Worm (Caenorhabditis elegans) whole organism, young adult: ENCODE measurements around the gene hlh-30.

ENCODE experiments used
- B0019.2 ChIP-seq: fragments of 200-800 bp; sonication (Bioruptor generic); conservative IDR thresholded peaks from 2 replicates; pipeline ENCODE4 v1.3.6; 2022; ENCODE audit warnings: missing genetic modification reagents, missing genetic modification characterization, missing compliant biosample characterization
- B0035.1 ChIP-seq: sonication (generic microtip); optimal IDR thresholded peaks from 2 replicates; lab custom pipeline; 2016; ENCODE audit warnings: missing genetic modification characterization, mild to moderate bottlenecking, missing compliant biosample characterization, missing genotype, missing genetic modification reagents
- C06A6.2 ChIP-seq: fragments of 200-800 bp; sonication (Bioruptor generic); conservative IDR thresholded peaks from 2 replicates; pipeline ENCODE4 v1.3.6; 2022; ENCODE audit warnings: missing genetic modification characterization, missing compliant biosample characterization
- F23B12.7 ChIP-seq: sonication (generic microtip); optimal IDR thresholded peaks from 2 replicates; lab custom pipeline; 2017; ENCODE audit warnings: missing genetic modification characterization, mild to moderate bottlenecking, missing compliant biosample characterization, antibody characterized with exemption, moderate library complexity; ENCODE audit not compliant: insufficient read depth
- F37B4.10 ChIP-seq: fragments of 200-800 bp; sonication (Bioruptor generic); IDR thresholded peaks from 2 replicates; pipeline ENCODE4 v1.3.6; 2022; ENCODE audit warnings: missing genetic modification characterization, missing compliant biosample characterization
- F55B11.4 ChIP-seq: sonication (generic microtip); optimal IDR thresholded peaks from 2 replicates; lab custom pipeline; 2016; ENCODE audit warnings: missing compliant biosample characterization, missing genetic modification characterization, borderline replicate concordance; ENCODE audit not compliant: insufficient read depth
- Y56A3A.18 ChIP-seq: fragments of 200-800 bp; sonication (Bioruptor generic); IDR thresholded peaks from 2 replicates; pipeline ENCODE4 v1.3.6; 2022; ENCODE audit warnings: missing genetic modification reagents, missing genetic modification characterization, missing compliant biosample characterization
- Y67H2A.10 ChIP-seq: fragments of 200-800 bp; sonication (Bioruptor generic); conservative IDR thresholded peaks from 2 replicates; pipeline ENCODE4 v1.3.6; 2022; ENCODE audit warnings: missing genetic modification reagents, missing genetic modification characterization, missing compliant biosample characterization
- Y79H2A.3 ChIP-seq: fragments of 200-800 bp; sonication (Bioruptor generic); conservative IDR thresholded peaks from 2 replicates; pipeline ENCODE4 v1.3.6; 2022; ENCODE audit warnings: missing genetic modification reagents, missing genetic modification characterization, missing compliant biosample characterization
- ZK185.1 ChIP-seq: sonication (generic microtip); optimal IDR thresholded peaks from 2 replicates; lab custom pipeline; 2016; ENCODE audit warnings: mild to moderate bottlenecking, missing genetic modification characterization, missing compliant biosample characterization; ENCODE audit not compliant: poor library complexity, severe bottlenecking
- ama-1 ChIP-seq, 3 experiments: fragments of 150-350 bp in 1 of 3; sonication (generic microtip) in 2 of 3; optimal IDR thresholded peaks; 2 replicates each; lab custom pipeline; 2014 to 2018; ENCODE audit warnings: missing biosample characterization in 2 of 3, missing genetic modification characterization in 2 of 3, missing genetic modification reagents in 2 of 3
- aptf-3 ChIP-seq: fragments of 200-800 bp; sonication (Bioruptor generic); IDR thresholded peaks from 2 replicates; pipeline ENCODE4 v1.3.6; 2022; ENCODE audit warnings: missing genetic modification characterization, missing compliant biosample characterization
- bed-2 ChIP-seq: fragments of 200-800 bp; sonication (Bioruptor generic); IDR thresholded peaks from 2 replicates; pipeline ENCODE4 v1.3.6; 2022; ENCODE audit warnings: missing genetic modification reagents, missing genetic modification characterization, missing compliant biosample characterization
- cebp-2 ChIP-seq: fragments of 200-800 bp; sonication (Bioruptor generic); IDR thresholded peaks from 2 replicates; pipeline ENCODE4 v1.3.6; 2022; ENCODE audit warnings: missing genetic modification characterization, missing compliant biosample characterization
- ceh-100 ChIP-seq: fragments of 200-800 bp; sonication (Bioruptor generic); IDR thresholded peaks from 2 replicates; pipeline ENCODE4 v1.3.6; 2022; ENCODE audit warnings: missing genetic modification reagents, missing genetic modification characterization, missing compliant biosample characterization
- ceh-40 ChIP-seq: fragments of 200-800 bp; sonication (Bioruptor generic); IDR thresholded peaks from 2 replicates; pipeline ENCODE4 v1.3.6; 2022; ENCODE audit warnings: missing genetic modification characterization, missing compliant biosample characterization
- ceh-91 ChIP-seq: fragments of 200-800 bp; sonication (Bioruptor generic); IDR thresholded peaks from 2 replicates; pipeline ENCODE4 v1.3.6; 2022; ENCODE audit warnings: missing genetic modification reagents, missing genetic modification characterization, missing compliant biosample characterization
- egl-44 ChIP-seq: fragments of 200-800 bp; sonication (Bioruptor generic); IDR thresholded peaks from 2 replicates; pipeline ENCODE4 v1.3.6; 2022; ENCODE audit warnings: missing genetic modification reagents, missing genetic modification characterization, missing compliant biosample characterization
- egrh-3 ChIP-seq: fragments of 200-800 bp; sonication (Bioruptor generic); IDR thresholded peaks from 2 replicates; pipeline ENCODE4 v1.3.6; 2022; ENCODE audit warnings: missing genetic modification reagents, missing genetic modification characterization, missing compliant biosample characterization
- ekl-4 ChIP-seq: fragments of 200-800 bp; sonication (Bioruptor generic); IDR thresholded peaks from 2 replicates; pipeline ENCODE4 v1.3.6; 2022; ENCODE audit warnings: missing genetic modification reagents, missing genetic modification characterization, missing compliant biosample characterization
- hlh-26 ChIP-seq: fragments of 200-800 bp; sonication (Bioruptor generic); conservative IDR thresholded peaks from 2 replicates; pipeline ENCODE4 v1.3.6; 2022; ENCODE audit warnings: missing genetic modification reagents, missing genetic modification characterization, missing compliant biosample characterization
- let-526 ChIP-seq: fragments of 200-800 bp; sonication (Bioruptor generic); IDR thresholded peaks from 2 replicates; pipeline ENCODE4 v1.3.6; 2022; ENCODE audit warnings: missing genetic modification reagents, missing genetic modification characterization, missing compliant biosample characterization
- lin-26 ChIP-seq: fragments of 200-800 bp; sonication (Bioruptor generic); IDR thresholded peaks from 2 replicates; pipeline ENCODE4 v1.3.6; 2022; ENCODE audit warnings: missing genetic modification reagents, missing genetic modification characterization, missing compliant biosample characterization
- lin-54 ChIP-seq: fragments of 200-800 bp; sonication (Bioruptor generic); optimal IDR thresholded peaks from 2 replicates; lab custom pipeline; 2018; ENCODE audit warnings: mild to moderate bottlenecking, missing genetic modification characterization, missing compliant biosample characterization
- lir-1 ChIP-seq: fragments of 200-800 bp; sonication (Bioruptor generic); conservative IDR thresholded peaks from 2 replicates; pipeline ENCODE4 v1.3.6; 2022; ENCODE audit warnings: missing genetic modification reagents, missing genetic modification characterization, missing compliant biosample characterization
- lsy-27 ChIP-seq: sonication (generic microtip); optimal IDR thresholded peaks from 2 replicates; lab custom pipeline; 2017; ENCODE audit warnings: missing genetic modification characterization, mild to moderate bottlenecking, missing compliant biosample characterization, antibody characterized with exemption, missing genotype, borderline replicate concordance; ENCODE audit not compliant: insufficient read depth
- madf-10 ChIP-seq: sonication (generic microtip); optimal IDR thresholded peaks from 2 replicates; lab custom pipeline; 2016; ENCODE audit warnings: mild to moderate bottlenecking, missing genetic modification characterization, missing compliant biosample characterization
- madf-3 ChIP-seq: fragments of 200-800 bp; sonication (Bioruptor generic); IDR thresholded peaks from 2 replicates; pipeline ENCODE4 v1.3.6; 2022; ENCODE audit warnings: missing genetic modification reagents, missing genetic modification characterization, missing compliant biosample characterization
- madf-6 ChIP-seq: fragments of 200-800 bp; sonication (Bioruptor generic); IDR thresholded peaks from 2 replicates; pipeline ENCODE4 v1.3.6; 2022; ENCODE audit warnings: missing genetic modification reagents, missing genetic modification characterization, missing compliant biosample characterization
- nfya-1 ChIP-seq: sonication (generic microtip); optimal IDR thresholded peaks from 2 replicates; lab custom pipeline; 2017; ENCODE audit warnings: antibody characterized with exemption, missing compliant biosample characterization, missing genetic modification characterization, borderline replicate concordance; ENCODE audit not compliant: insufficient read depth
- nhr-120 ChIP-seq: fragments of 200-800 bp; sonication (Bioruptor generic); IDR thresholded peaks from 2 replicates; pipeline ENCODE4 v1.3.6; 2022; ENCODE audit warnings: missing genetic modification characterization, missing compliant biosample characterization
- nhr-80 ChIP-seq: sonication (generic microtip); optimal IDR thresholded peaks from 2 replicates; lab custom pipeline; 2016; ENCODE audit warnings: missing genetic modification characterization, missing compliant biosample characterization
- pbrm-1 ChIP-seq: fragments of 200-800 bp; sonication (Bioruptor generic); IDR thresholded peaks from 2 replicates; pipeline ENCODE4 v1.3.6; 2022; ENCODE audit warnings: missing genetic modification reagents, missing genetic modification characterization, missing compliant biosample characterization
- pha-4 ChIP-seq: fragments of 150-350 bp; sonication (generic microtip); optimal IDR thresholded peaks from 2 replicates; lab custom pipeline; 2014; ENCODE audit warnings: missing biosample characterization, missing genetic modification reagents, missing genetic modification characterization
- rpc-1 ChIP-seq, 2 experiments: fragments of 150-350 bp in 1 of 2; sonication (generic microtip) in 1 of 2; optimal IDR thresholded peaks; 2 replicates each; lab custom pipeline; 2014 to 2018; ENCODE audit warnings: missing biosample characterization in 1 of 2, missing genetic modification characterization in 1 of 2, missing genetic modification reagents in 1 of 2, missing genotype in 1 of 2
- snpc-1.3 ChIP-seq: sonication (generic microtip); optimal IDR thresholded peaks from 2 replicates; lab custom pipeline; 2017; ENCODE audit warnings: missing genetic modification characterization, mild to moderate bottlenecking, missing compliant biosample characterization, antibody characterized with exemption, moderate library complexity, missing genotype, missing genetic modification reagents; ENCODE audit not compliant: insufficient read depth
- somi-1 ChIP-seq: fragments of 200-800 bp; sonication (Bioruptor generic); optimal IDR thresholded peaks from 2 replicates; lab custom pipeline; 2018; ENCODE audit warnings: mild to moderate bottlenecking, missing genetic modification characterization, missing compliant biosample characterization
- tbx-9 ChIP-seq: sonication (generic microtip); optimal IDR thresholded peaks from 2 replicates; lab custom pipeline; 2016; ENCODE audit warnings: borderline replicate concordance, missing genetic modification characterization, inconsistent platforms, missing compliant biosample characterization
- unc-62 ChIP-seq: fragments of 150-350 bp; optimal IDR thresholded peaks from 2 replicates; lab custom pipeline; 2014; ENCODE audit warnings: missing biosample characterization, missing genetic modification reagents, missing genetic modification characterization
- xnd-1 ChIP-seq: sonication (generic microtip); optimal IDR thresholded peaks from 2 replicates; lab custom pipeline; 2016; ENCODE audit warnings: missing genotype, missing genetic modification reagents, missing genetic modification characterization, missing compliant biosample characterization
- zfh-2 ChIP-seq: fragments of 200-800 bp; sonication (Bioruptor generic); conservative IDR thresholded peaks from 2 replicates; pipeline ENCODE4 v1.3.6; 2022; ENCODE audit warnings: missing genetic modification reagents, missing genetic modification characterization, missing compliant biosample characterization
- ztf-18 ChIP-seq: sonication (generic microtip); optimal IDR thresholded peaks from 2 replicates; lab custom pipeline; 2016; ENCODE audit warnings: missing genotype, mild to moderate bottlenecking, missing genetic modification characterization, missing compliant biosample characterization
- ztf-22 ChIP-seq: fragments of 200-800 bp; sonication (Bioruptor generic); optimal IDR thresholded peaks from 2 replicates; lab custom pipeline; 2018; ENCODE audit warnings: mild to moderate bottlenecking, missing genetic modification characterization, moderate library complexity, missing compliant biosample characterization
- ztf-25 ChIP-seq: fragments of 200-800 bp; sonication (Bioruptor generic); IDR thresholded peaks from 2 replicates; pipeline ENCODE4 v1.3.6; 2022; ENCODE audit warnings: missing genetic modification reagents, missing genetic modification characterization, missing compliant biosample characterization
- ztf-28 ChIP-seq: fragments of 200-800 bp; sonication (Bioruptor generic); IDR thresholded peaks from 2 replicates; pipeline ENCODE4 v1.3.6; 2022; ENCODE audit warnings: missing genetic modification reagents, missing genetic modification characterization, missing compliant biosample characterization
- ztf-3 ChIP-seq: fragments of 200-800 bp; sonication (Bioruptor generic); optimal IDR thresholded peaks from 2 replicates; lab custom pipeline; 2018; ENCODE audit warnings: mild to moderate bottlenecking, missing genetic modification characterization, missing compliant biosample characterization

hlh-30 gene

DNA sequence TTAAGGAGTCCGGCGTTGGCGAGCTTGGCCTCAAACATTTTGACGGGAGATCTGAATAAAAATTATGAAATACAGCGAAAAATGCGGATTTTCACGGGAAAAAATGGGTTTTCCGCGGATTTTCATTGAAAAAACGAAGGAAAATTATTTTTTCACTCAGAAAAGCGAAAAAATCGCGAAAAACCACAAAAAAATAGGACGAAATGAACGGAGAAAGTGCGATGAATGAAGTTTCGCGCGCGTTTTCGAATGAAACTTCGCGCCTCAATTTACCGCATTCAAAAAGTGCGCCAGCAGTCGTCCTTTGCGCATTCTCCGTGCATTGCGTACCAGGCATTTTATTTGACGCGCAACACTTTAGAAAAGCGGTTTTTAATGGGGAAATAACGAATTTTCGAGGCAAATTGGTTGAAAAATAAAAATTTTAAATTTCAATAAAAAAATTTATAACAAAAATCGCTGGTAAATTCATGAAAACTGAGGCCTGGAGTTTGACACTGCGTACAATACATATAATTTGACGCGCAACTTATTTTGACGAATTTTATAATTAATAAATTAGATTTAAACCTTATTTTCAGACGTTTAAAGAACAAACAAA, 14.7 kb upstream of the hlh-30 start, which contains the start of gene pcn-1 (continued):
- TF ChIP-seq lin-54 (peak; percentile 100), ztf-22 (GFP tag; lab: Kevin White, UChicago) (peak; percentile 29), ceh-100 (GFP tag; lab: Robert Waterston, UW) (peak; percentile 82), F37B4.10 (GFP tag; lab: Robert Waterston, UW) (peak; percentile 93), lir-1 (peak; percentile 93), ekl-4 (GFP tag; lab: Robert Waterston, UW) (peak; percentile 98), egrh-3 (GFP tag; lab: Robert Waterston, UW) (peak; percentile 38; the same call in 1 of the 2 replicates), C06A6.2 (peak; percentile 84), aptf-3 (GFP tag; lab: Robert Waterston, UW) (0 out of 2 replicates have a peak, but pooled peaks have one; percentile 36), madf-3 (peak; percentile 96), nhr-80 (tag; lab: Kevin White, UChicago) (peak; percentile 56), snpc-1.3 (tag; lab: Kevin White, UChicago) (peak; percentile 52), egl-44 (GFP tag; lab: Robert Waterston, UW) (0 out of 2 replicates have a peak, but pooled peaks have one; percentile 37), ztf-18 (tag; lab: Kevin White, UChicago) (peak; percentile 100), pbrm-1 (GFP tag; lab: Robert Waterston, UW) (peak; percentile 97), F23B12.7 (tag; lab: Kevin White, UChicago) (peak; percentile 76), rpc-1 (optimal IDR thresholded peaks at IDR 0.05; lab: Kevin White, UChicago) (no peak), rpc-1 (tag; optimal IDR thresholded peaks at IDR 0.05; lab: Kevin White, UChicago) (no peak), xnd-1 (tag; lab: Kevin White, UChicago) (peak; percentile 98), let-526 (GFP tag; lab: Robert Waterston, UW) (peak; percentile 86), ztf-3 (GFP tag; lab: Kevin White, UChicago) (peak; percentile 67), F55B11.4 (no peak), Y56A3A.18 (GFP tag; lab: Robert Waterston, UW) (peak; percentile 86), ZK185.1 (peak; percentile 82), B0035.1 (tag; lab: Kevin White, UChicago) (peak; percentile 85), madf-10 (tag; lab: Kevin White, UChicago) (peak; percentile 86), zfh-2 (GFP tag; lab: Robert Waterston, UW) (peak; percentile 75; the same call in 1 of the 2 replicates), nhr-120 (no peak), somi-1 (GFP tag; lab: Kevin White, UChicago) (peak; percentile 89), ama-1 (optimal IDR thresholded peaks at IDR 0.05; lab: Kevin White, UChicago) (no peak), ama-1 (GFP tag; optimal IDR thresholded peaks at IDR 0.05; lab: Kevin White, UChicago) (peak in 1 of 2 experiments; percentile 23), cebp-2 (no peak), unc-62 (GFP tag; lab: Kevin White, UChicago) (no peak), nfya-1 (tag; lab: Kevin White, UChicago) (no peak), bed-2 (peak; percentile 90), ceh-40 (no peak), ztf-28 (GFP tag; lab: Robert Waterston, UW) (peak; percentile 89; the same call in 1 of the 2 replicates), B0019.2 (GFP tag; lab: Robert Waterston, UW) (peak; percentile 87), ztf-25 (no peak), lsy-27 (tag; lab: Kevin White, UChicago) (peak; percentile 12), Y67H2A.10 (GFP tag; lab: Robert Waterston, UW) (peak; percentile 64; the same call in 1 of the 2 replicates), ceh-91 (GFP tag; lab: Robert Waterston, UW) (peak; percentile 96), hlh-26 (GFP tag; lab: Robert Waterston, UW) (no peak), tbx-9 (tag; lab: Kevin White, UChicago) (no peak), madf-6 (GFP tag; lab: Robert Waterston, UW) (peak; percentile 99), pha-4 (tag; lab: Kevin White, UChicago) (peak; percentile 61), lin-26 (no peak), Y79H2A.3 (GFP tag; lab: Robert Waterston, UW) (peak; percentile 86)
